Fruit fly (Drosophila melanogaster): Measurements from ENCODE around the gene Rlip.

- TF ChIP-seq CG8478 (optimal IDR thresholded peaks at IDR 0.05) (no peak), CTCF (optimal IDR thresholded peaks at IDR 0.05) (no peak)
Observed at dm6 chr3R:21046927-21047326, 29.4 kb downstream of the Rlip start, which contains the start of gene CG31207.

All from S2 (cell line).